Worm (Caenorhabditis elegans) whole organism, L4 larva: ENCODE data around the gene tufm-1.
"Not testable (repeated sequence)": the region's sequence is repeated elsewhere in the genome, so short reads cannot be mapped to it uniquely, and the experiment has no call there.

Source experiments
- aha-1 ChIP-seq: fragments of 150-350 bp; peaks from one replicate; lab custom pipeline; 2014; ENCODE audit warnings: missing biosample characterization, missing genetic modification characterization
- ama-1 ChIP-seq: fragments of 150-350 bp; optimal IDR thresholded peaks from 2 replicates; lab custom pipeline; 2014; ENCODE audit warnings: inconsistent platforms, mixed read lengths
- ceh-82 ChIP-seq: sonication (generic microtip); optimal IDR thresholded peaks from 2 replicates; lab custom pipeline; 2017; ENCODE audit warnings: missing biosample characterization, missing genetic modification characterization
- dve-1 ChIP-seq: sonication (generic microtip); optimal IDR thresholded peaks from 2 replicates; lab custom pipeline; 2017; ENCODE audit warnings: antibody characterized with exemption, mild to moderate bottlenecking, missing genetic modification characterization, missing compliant biosample characterization; ENCODE audit not compliant: insufficient read depth
- jun-1 ChIP-seq: fragments of 150-350 bp; optimal IDR thresholded peaks from 2 replicates; lab custom pipeline; 2014; ENCODE audit warnings: missing biosample characterization, missing genetic modification reagents, missing genetic modification characterization
- lin-15B ChIP-seq: fragments of 150-350 bp; sonication (generic microtip); optimal IDR thresholded peaks from 3 replicates; lab custom pipeline; 2014; ENCODE audit warnings: missing biosample characterization, missing genetic modification characterization
- lin-39 ChIP-seq: fragments of 150-350 bp; optimal IDR thresholded peaks from 2 replicates; lab custom pipeline; 2014; ENCODE audit warnings: missing biosample characterization, missing genetic modification reagents, missing genetic modification characterization
- madf-9 ChIP-seq: fragments of 200-800 bp; sonication (Bioruptor generic); conservative IDR thresholded peaks from 2 replicates; pipeline ENCODE4 v1.3.6; 2022; ENCODE audit warnings: missing genetic modification reagents, missing genetic modification characterization, missing compliant biosample characterization
- nhr-25 ChIP-seq: sonication (generic microtip); optimal IDR thresholded peaks from 2 replicates; lab custom pipeline; 2017; ENCODE audit warnings: missing genetic modification characterization, mild to moderate bottlenecking, missing compliant biosample characterization, antibody characterized with exemption, moderate library complexity, borderline replicate concordance; ENCODE audit not compliant: insufficient read depth
- sdz-12 ChIP-seq: fragments of 200-800 bp; sonication (Bioruptor generic); optimal IDR thresholded peaks from 2 replicates; lab custom pipeline; 2018; ENCODE audit warnings: mild to moderate bottlenecking, missing genetic modification characterization, missing compliant biosample characterization
- set-16 ChIP-seq: fragments of 200-800 bp; sonication (Bioruptor generic); IDR thresholded peaks from 2 replicates; pipeline ENCODE4 v1.3.6; 2022; ENCODE audit warnings: missing genetic modification reagents, missing genetic modification characterization, missing compliant biosample characterization
- zag-1 ChIP-seq: fragments of 150-350 bp; optimal IDR thresholded peaks from 2 replicates; lab custom pipeline; 2014; ENCODE audit warnings: missing biosample characterization, missing genetic modification characterization

DNA sequence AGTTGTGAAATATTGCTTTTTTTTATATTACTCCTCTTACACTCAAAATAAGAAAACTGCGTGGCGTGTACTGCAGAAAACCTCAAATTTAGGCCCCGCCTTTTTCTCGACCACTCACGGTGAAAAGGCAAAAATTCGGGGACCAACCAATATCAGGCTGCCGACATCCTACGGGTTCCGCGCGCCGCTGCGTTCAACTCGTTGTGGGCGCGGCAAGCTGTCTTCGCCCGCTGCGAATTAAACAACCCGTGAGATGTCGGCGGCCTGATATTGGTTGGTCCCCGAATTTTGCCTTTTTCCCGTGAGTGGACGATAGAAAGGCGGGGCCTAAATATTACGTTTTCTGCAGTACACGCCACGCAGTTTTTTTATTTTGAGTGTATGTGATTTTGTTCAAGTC lies 17.3 kb downstream of the tufm-1 start:
- TF ChIP-seq nhr-25; lin-39 (tag; lab: Kevin White, UChicago); aha-1; dve-1; jun-1 (tag; lab: Kevin White, UChicago); ama-1 (lab: Kevin White, UChicago); zag-1 (tag; lab: Kevin White, UChicago); ceh-82 (tag; lab: Kevin White, UChicago); lin-15B (tag; lab: Kevin White, UChicago); madf-9 (GFP tag; lab: Robert Waterston, UW); sdz-12 (GFP tag; lab: Kevin White, UChicago): not testable (repeated sequence)
- TF ChIP-seq set-16 (GFP tag; lab: Robert Waterston, UW), result peak; percentile 44; the same call in 1 of the 2 replicates
